Worm (Caenorhabditis elegans): ENCODE data around the gene Y46G5A.29.

ce11 chrII:12809725-12810124, 46.3 kb upstream of the Y46G5A.29 start:
- no peak for TF ChIP-seq unc-39 (tag; optimal IDR thresholded peaks at IDR 0.05)
- TF ChIP-seq ZK546.5 (tag; optimal IDR thresholded peaks at IDR 0.05): no peak
- no peak for TF ChIP-seq lin-39 (tag; optimal IDR thresholded peaks at IDR 0.05)
- TF ChIP-seq mdl-1 (tag; optimal IDR thresholded peaks at IDR 0.05): no peak
- TF ChIP-seq aly-2 (tag; optimal IDR thresholded peaks at IDR 0.05): no peak
- no peak for TF ChIP-seq nhr-25 (tag; optimal IDR thresholded peaks at IDR 0.05)
- no peak for TF ChIP-seq fos-1 (tag; optimal IDR thresholded peaks at IDR 0.05)
- no peak for TF ChIP-seq egl-27 (tag; optimal IDR thresholded peaks at IDR 0.05)
- TF ChIP-seq elt-1 (tag; optimal IDR thresholded peaks at IDR 0.05): no peak

Measured in whole organism, L2 larva.